Fruit fly (Drosophila melanogaster): ENCODE results near the gene CG14989.

- TF ChIP-seq CG17385 (GFP tag; optimal IDR thresholded peaks at IDR 0.05) (no peak), CG31224 (GFP tag; IDR thresholded peaks at IDR 0.05) (no peak)
These were observed at the start of gene CG14989 for dm6 chr3L:4087281-4087680.

Measured in whole organism, embryonic.